Fruit fly (Drosophila melanogaster) S2 (cell line): ENCODE data around the gene PQBP1.

Source experiments
- CG8478 ChIP-seq: fragments of >200 bp; optimal IDR thresholded peaks from 2 replicates; lab custom pipeline; 2018
- CTCF ChIP-seq, 2 experiments: fragments of >200 bp; optimal IDR thresholded peaks; 2 replicates each; lab custom pipeline; 2018

DNA sequence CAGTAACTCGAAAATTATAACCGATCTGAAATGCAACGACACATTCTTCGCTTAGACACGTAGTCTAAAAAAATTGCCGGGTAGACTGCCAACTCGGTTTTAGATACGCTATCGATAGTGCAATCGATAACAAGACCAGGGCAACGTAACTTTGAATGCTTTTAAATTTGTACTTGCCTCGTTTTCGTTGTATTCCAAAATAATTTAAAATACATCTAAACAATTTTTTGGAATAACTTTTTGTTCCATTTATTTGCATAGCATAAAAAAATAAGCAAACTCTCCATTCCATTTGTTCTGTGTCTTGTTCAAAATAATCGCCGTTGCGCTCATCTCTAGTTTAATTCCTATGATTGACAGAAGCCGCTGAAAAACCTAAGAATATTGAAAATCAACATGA, 4.0 kb downstream of the PQBP1 start, which contains the start of the genes Stt3B and CG11839:
- TF ChIP-seq CTCF (optimal IDR thresholded peaks at IDR 0.05; lab: Kevin White, UChicago) (no peak), CG8478 (lab: Kevin White, UChicago) (no peak)
